Fruit fly (Drosophila melanogaster) whole organism, embryonic: ENCODE data around the gene CG10570.

Source experiments
- ATbp ChIP-seq: fragments of 200-800 bp; sonication (Bioruptor generic); optimal IDR thresholded peaks from 2 replicates; lab custom pipeline; 2017; ENCODE audit warnings: missing biosample characterization, mild to moderate bottlenecking, missing genetic modification characterization, missing genetic modification reagents
- Ada2b ChIP-seq: fragments of 200-800 bp; sonication (Bioruptor generic); IDR thresholded peaks from 2 replicates; pipeline ENCODE4 v1.3.6; 2022; ENCODE audit warnings: missing biosample characterization, missing genetic modification characterization
- Adf1 ChIP-seq: fragments of 200-800 bp; sonication (Bioruptor generic); IDR thresholded peaks from 2 replicates; pipeline ENCODE4 v1.3.6; 2022; ENCODE audit warnings: missing biosample characterization, missing genetic modification characterization
- B-H2 ChIP-seq: fragments of 200-800 bp; sonication (Bioruptor generic); optimal IDR thresholded peaks from 2 replicates; lab custom pipeline; 2018; ENCODE audit warnings: missing biosample characterization, mild to moderate bottlenecking, missing genetic modification characterization
- CG11247 ChIP-seq: fragments of 200-800 bp; sonication (Bioruptor generic); IDR thresholded peaks from 2 replicates; pipeline ENCODE4 v1.3.6; 2022; ENCODE audit warnings: missing biosample characterization, missing genetic modification characterization
- CG11504 ChIP-seq: fragments of 200-800 bp; sonication (Bioruptor generic); optimal IDR thresholded peaks from 3 replicates; lab custom pipeline; 2019; ENCODE audit warnings: missing biosample characterization, mild to moderate bottlenecking, missing genetic modification characterization, moderate library complexity
- CG12769 ChIP-seq: fragments of 200-800 bp; sonication (Bioruptor generic); optimal IDR thresholded peaks from 2 replicates; lab custom pipeline; 2019; ENCODE audit warnings: missing biosample characterization, mild to moderate bottlenecking, missing genetic modification characterization, moderate library complexity
- CG13287 ChIP-seq: fragments of 200-800 bp; sonication (Bioruptor generic); IDR thresholded peaks from 2 replicates; pipeline ENCODE4 v1.3.6; 2022; ENCODE audit warnings: missing biosample characterization, missing genetic modification characterization; ENCODE audit not compliant: partially characterized antibody
- CG14710 ChIP-seq: fragments of 200-800 bp; sonication (Bioruptor generic); optimal IDR thresholded peaks from 3 replicates; lab custom pipeline; 2019; ENCODE audit warnings: missing biosample characterization, mild to moderate bottlenecking, missing genetic modification characterization, moderate library complexity
- CG14860 ChIP-seq: fragments of 200-800 bp; sonication (Bioruptor generic); IDR thresholded peaks from 3 replicates; pipeline ENCODE4 v1.3.6; 2022; ENCODE audit warnings: missing biosample characterization, missing genetic modification characterization; ENCODE audit not compliant: partially characterized antibody
- CG15011 ChIP-seq: fragments of 200-800 bp; sonication (Bioruptor generic); optimal IDR thresholded peaks from 3 replicates; lab custom pipeline; 2018; ENCODE audit warnings: missing biosample characterization, mild to moderate bottlenecking, missing genetic modification characterization
- CG15514 ChIP-seq: fragments of 200-800 bp; sonication (Bioruptor generic); optimal IDR thresholded peaks from 3 replicates; lab custom pipeline; 2017; ENCODE audit warnings: missing biosample characterization, missing genetic modification characterization, mild to moderate bottlenecking, moderate library complexity, missing genetic modification reagents
- CG1602 ChIP-seq: fragments of 200-800 bp; sonication (Bioruptor generic); optimal IDR thresholded peaks from 3 replicates; lab custom pipeline; 2016; ENCODE audit warnings: missing biosample characterization, missing genetic modification characterization
- CG17328 ChIP-seq: fragments of 200-800 bp; sonication (Bioruptor generic); IDR thresholded peaks from 2 replicates; pipeline ENCODE4 v1.3.6; 2022; ENCODE audit warnings: missing biosample characterization, missing genetic modification characterization
- CG2202 ChIP-seq: fragments of 200-800 bp; sonication (Bioruptor generic); optimal IDR thresholded peaks from 2 replicates; lab custom pipeline; 2018; ENCODE audit warnings: missing biosample characterization, mild to moderate bottlenecking, missing genetic modification characterization
- CG4328 ChIP-seq: fragments of 200-800 bp; sonication (Bioruptor generic); optimal IDR thresholded peaks from 3 replicates; lab custom pipeline; 2017; ENCODE audit warnings: missing biosample characterization, missing genetic modification reagents, missing genetic modification characterization
- CG4820 ChIP-seq: fragments of 200-800 bp; sonication (Bioruptor generic); optimal IDR thresholded peaks from 3 replicates; lab custom pipeline; 2016; ENCODE audit warnings: missing biosample characterization, missing genetic modification characterization
- CG5953 ChIP-seq: fragments of 200-800 bp; sonication (Bioruptor generic); IDR thresholded peaks from 2 replicates; pipeline ENCODE4 v1.3.6; 2022; ENCODE audit warnings: missing biosample characterization, missing genetic modification characterization
- CG6254 ChIP-seq: fragments of 200-800 bp; sonication (Bioruptor generic); optimal IDR thresholded peaks from 3 replicates; lab custom pipeline; 2017; ENCODE audit warnings: mild to moderate bottlenecking, missing biosample characterization, missing genetic modification reagents, missing genetic modification characterization
- CG6791 ChIP-seq: fragments of 200-800 bp; sonication (Bioruptor generic); IDR thresholded peaks from 3 replicates; pipeline ENCODE4 v1.3.6; 2022; ENCODE audit warnings: missing biosample characterization, missing genetic modification characterization; ENCODE audit not compliant: partially characterized antibody
- CG7556 ChIP-seq: fragments of 200-800 bp; sonication (Bioruptor generic); optimal IDR thresholded peaks from 2 replicates; lab custom pipeline; 2017; ENCODE audit warnings: missing biosample characterization, mild to moderate bottlenecking, missing genetic modification characterization
- D19B ChIP-seq: fragments of 200-800 bp; sonication (Bioruptor generic); optimal IDR thresholded peaks from 2 replicates; lab custom pipeline; 2017; ENCODE audit warnings: missing biosample characterization, mild to moderate bottlenecking, missing genetic modification characterization
- Dp ChIP-seq: fragments of 200-800 bp; sonication (Bioruptor generic); optimal IDR thresholded peaks from 2 replicates; lab custom pipeline; 2018; ENCODE audit warnings: missing biosample characterization, mild to moderate bottlenecking, missing genetic modification characterization, moderate library complexity
- Fer2 ChIP-seq: fragments of 200-800 bp; sonication (Bioruptor generic); optimal IDR thresholded peaks from 2 replicates; lab custom pipeline; 2018; ENCODE audit warnings: missing biosample characterization, mild to moderate bottlenecking, missing genetic modification characterization, moderate library complexity
- HLH3B ChIP-seq: fragments of 200-800 bp; sonication (Bioruptor generic); IDR thresholded peaks from 2 replicates; pipeline ENCODE4 v1.3.6; 2022; ENCODE audit warnings: missing biosample characterization, missing genetic modification characterization
- Hr51 ChIP-seq, 2 experiments: fragments of 200-800 bp; sonication (Bioruptor generic); optimal IDR thresholded peaks; 2 replicates in 1 of 2; 3 replicates in 1 of 2; lab custom pipeline; 2016 to 2018; ENCODE audit warnings: missing biosample characterization in 2 of 2, missing genetic modification characterization in 2 of 2, mild to moderate bottlenecking in 1 of 2, moderate library complexity in 1 of 2
- Mad ChIP-seq: fragments of 200-800 bp; sonication (Bioruptor generic); optimal IDR thresholded peaks from 2 replicates; lab custom pipeline; 2016; ENCODE audit warnings: missing biosample characterization, missing genetic modification characterization
- NC2α ChIP-seq: fragments of 200-800 bp; sonication (Bioruptor generic); optimal IDR thresholded peaks from 2 replicates; lab custom pipeline; 2016; ENCODE audit warnings: missing biosample characterization, missing genetic modification characterization
- NC2β ChIP-seq: fragments of 200-800 bp; sonication (Bioruptor generic); optimal IDR thresholded peaks from 2 replicates; lab custom pipeline; 2016; ENCODE audit warnings: missing biosample characterization, missing genetic modification characterization
- Opbp ChIP-seq: fragments of 200-800 bp; sonication (Bioruptor generic); IDR thresholded peaks from 3 replicates; pipeline ENCODE4 v1.3.6; 2022; ENCODE audit warnings: missing biosample characterization, missing genetic modification characterization; ENCODE audit not compliant: partially characterized antibody
- Pdp1 ChIP-seq, 2 experiments: fragments of 200-800 bp; sonication (Bioruptor generic); optimal IDR thresholded peaks; 3 replicates each; lab custom pipeline; 2016; ENCODE audit warnings: missing biosample characterization in 2 of 2, missing genetic modification characterization in 2 of 2, mild to moderate bottlenecking in 1 of 2, moderate library complexity in 1 of 2
- YL-1 ChIP-seq: fragments of 200-800 bp; sonication (Bioruptor generic); optimal IDR thresholded peaks from 3 replicates; lab custom pipeline; 2017; ENCODE audit warnings: missing biosample characterization, mild to moderate bottlenecking, missing genetic modification characterization
- ase ChIP-seq: fragments of 200-800 bp; sonication (Bioruptor generic); IDR thresholded peaks from 3 replicates; pipeline ENCODE4 v1.3.6; 2022; ENCODE audit warnings: missing biosample characterization, missing genetic modification characterization
- chinmo ChIP-seq: fragments of 200-800 bp; sonication (Bioruptor generic); IDR thresholded peaks from 4 replicates; pipeline ENCODE4 v1.3.6; 2022; ENCODE audit warnings: missing biosample characterization, missing genetic modification characterization; ENCODE audit not compliant: partially characterized antibody
- dimm ChIP-seq: fragments of 200-800 bp; sonication (Bioruptor generic); IDR thresholded peaks from 2 replicates; pipeline ENCODE4 v1.3.6; 2022; ENCODE audit warnings: missing biosample characterization, missing genetic modification characterization
- disco-r ChIP-seq: fragments of 200-800 bp; sonication (Bioruptor generic); optimal IDR thresholded peaks from 2 replicates; lab custom pipeline; 2016; ENCODE audit warnings: missing biosample characterization, missing genetic modification characterization
- esg ChIP-seq: fragments of 200-800 bp; sonication (Bioruptor generic); conservative IDR thresholded peaks from 2 replicates; pipeline ENCODE4 v1.3.6; 2022; ENCODE audit warnings: missing biosample characterization, missing genetic modification characterization
- gem ChIP-seq: fragments of 200-800 bp; sonication (Bioruptor generic); optimal IDR thresholded peaks from 2 replicates; lab custom pipeline; 2019; ENCODE audit warnings: missing biosample characterization, mild to moderate bottlenecking, missing genetic modification characterization, moderate library complexity
- grau ChIP-seq: fragments of 200-800 bp; optimal IDR thresholded peaks from 3 replicates; lab custom pipeline; 2019; ENCODE audit warnings: missing biosample characterization, mild to moderate bottlenecking, missing genetic modification characterization, moderate library complexity
- hkb ChIP-seq, 2 experiments: fragments of 200-800 bp in 1 of 2; fragments of >200 bp in 1 of 2; sonication (Bioruptor generic) in 1 of 2; IDR thresholded peaks in 1 of 2; optimal IDR thresholded peaks in 1 of 2; 2 replicates each; pipeline versions ENCODE4 v1.3.6 to Lab custom; 2017 to 2022; ENCODE audit warnings: missing biosample characterization in 1 of 2, missing genetic modification characterization in 1 of 2
- insv ChIP-seq, 2 experiments: fragments of 200-800 bp; sonication (Bioruptor generic); optimal IDR thresholded peaks; 3 replicates each; lab custom pipeline; 2016 to 2018; ENCODE audit warnings: missing biosample characterization in 2 of 2, missing genetic modification characterization in 2 of 2
- kni ChIP-seq: fragments of 200-800 bp; sonication (Bioruptor generic); optimal IDR thresholded peaks from 3 replicates; lab custom pipeline; 2017; ENCODE audit warnings: mild to moderate bottlenecking, missing biosample characterization, missing genetic modification reagents, missing genetic modification characterization
- lmd ChIP-seq: fragments of 200-800 bp; sonication (Bioruptor generic); IDR thresholded peaks from 2 replicates; pipeline ENCODE4 v1.3.6; 2022; ENCODE audit warnings: missing biosample characterization, missing genetic modification characterization
- luna ChIP-seq: fragments of 200-800 bp; sonication (Bioruptor generic); optimal IDR thresholded peaks from 2 replicates; lab custom pipeline; 2016; ENCODE audit warnings: missing biosample characterization, missing genetic modification characterization
- nom ChIP-seq: fragments of 200-800 bp; sonication (Bioruptor generic); optimal IDR thresholded peaks from 2 replicates; lab custom pipeline; 2017; ENCODE audit warnings: missing biosample characterization, missing genetic modification characterization, mild to moderate bottlenecking, moderate library complexity, missing genetic modification reagents
- pros ChIP-seq: fragments of 200-800 bp; sonication (Bioruptor generic); optimal IDR thresholded peaks from 3 replicates; lab custom pipeline; 2019; ENCODE audit warnings: missing biosample characterization, mild to moderate bottlenecking, missing genetic modification characterization, moderate library complexity
- sens ChIP-seq: fragments of 200-800 bp; sonication (Bioruptor generic); peaks from one replicate; lab custom pipeline; 2016; ENCODE audit warnings: missing biosample characterization, missing genetic modification characterization
- vvl ChIP-seq: fragments of 200-800 bp; sonication (Bioruptor generic); IDR thresholded peaks from 2 replicates; pipeline ENCODE4 v1.3.6; 2022; ENCODE audit warnings: missing biosample characterization, missing genetic modification characterization
- yki ChIP-seq: fragments of >200 bp; optimal IDR thresholded peaks from 3 replicates; lab custom pipeline; 2018

CG10570 gene

DNA sequence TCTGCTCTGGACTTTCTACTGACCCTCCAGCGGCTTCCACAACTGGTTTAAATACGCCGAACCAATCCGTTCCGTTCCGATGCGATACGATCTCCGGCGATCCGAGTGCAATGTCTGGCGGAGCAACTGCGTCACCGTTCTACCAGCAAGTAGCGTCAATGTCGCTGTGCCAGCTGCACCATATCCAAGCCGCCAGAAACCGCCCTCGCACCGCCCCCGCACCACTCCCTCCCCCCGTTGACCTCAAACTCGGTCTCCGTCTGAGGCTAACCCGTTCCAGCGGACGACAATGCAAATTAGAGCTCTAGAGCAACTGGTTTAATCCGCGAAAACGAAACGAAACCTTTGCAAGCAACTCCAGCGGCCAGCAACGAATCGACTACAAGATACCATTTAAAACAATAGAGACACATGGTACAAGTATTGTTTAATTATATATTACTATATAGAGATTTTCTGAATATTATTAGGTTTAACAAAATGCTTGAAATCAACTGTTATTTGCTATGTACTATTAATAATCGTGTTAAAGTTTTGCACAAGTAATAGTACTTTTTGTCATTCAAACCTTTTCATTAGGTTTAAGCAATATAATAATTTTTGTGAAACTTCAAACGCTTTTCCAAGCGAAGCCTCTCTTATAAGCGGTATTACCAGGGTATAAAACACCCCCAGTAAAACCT lies at the start of gene CG10570, which contains the start of gene CG42502 (continued):
- TF ChIP-seq insv (GFP tag; optimal IDR thresholded peaks at IDR 0.05; lab: Kevin White, UChicago) (no peak), Mad (GFP tag; lab: Kevin White, UChicago) (no peak), chinmo (GFP tag; lab: Robert Waterston, UW) (peak; percentile 70; the same call in 1 of the 4 replicates), CG1602 (GFP tag; lab: Kevin White, UChicago) (no peak), Pdp1 (GFP tag; optimal IDR thresholded peaks at IDR 0.05; lab: Kevin White, UChicago) (no peak), pros (GFP tag; lab: Kevin White, UChicago) (no peak), CG6791 (no peak), Opbp (GFP tag; lab: Robert Waterston, UW) (no peak), hkb (optimal IDR thresholded peaks at IDR 0.05; lab: Kevin White, UChicago) (no peak), hkb (GFP tag; IDR thresholded peaks at IDR 0.05; lab: Robert Waterston, UW) (no peak), CG4820 (GFP tag; lab: Kevin White, UChicago) (no peak), yki (lab: Kevin White, UChicago) (no peak), CG17328 (GFP tag; lab: Robert Waterston, UW) (no peak), nom (GFP tag; lab: Kevin White, UChicago) (no peak), Fer2 (tag; lab: Kevin White, UChicago) (no peak), CG6254 (GFP tag; lab: Kevin White, UChicago) (no peak), CG11504 (tag; lab: Kevin White, UChicago) (peak; percentile 14), ase (no peak), CG14710 (tag; lab: Kevin White, UChicago) (no peak), CG13287 (GFP tag; lab: Robert Waterston, UW) (no peak), NC2α (GFP tag; lab: Kevin White, UChicago) (no peak), CG4328 (no peak), CG14860 (GFP tag; lab: Robert Waterston, UW) (0 out of 3 replicates have a peak, but pooled peaks have one; percentile 40), dimm (GFP tag; lab: Robert Waterston, UW) (no peak), kni (GFP tag; lab: Kevin White, UChicago) (no peak), CG15514 (GFP tag; lab: Kevin White, UChicago) (no peak), Ada2b (GFP tag; lab: Robert Waterston, UW) (no peak), gem (tag; lab: Kevin White, UChicago) (peak; percentile 32), luna (no peak), grau (tag; lab: Kevin White, UChicago) (peak; percentile 21), disco-r (GFP tag; lab: Kevin White, UChicago) (no peak), B-H2 (no peak), sens (peak; percentile 41), HLH3B (no peak), CG12769 (tag; lab: Kevin White, UChicago) (peak; percentile 20), vvl (GFP tag; lab: Robert Waterston, UW) (peak; percentile 55), YL-1 (no peak), esg (GFP tag; lab: Robert Waterston, UW) (no peak), CG5953 (GFP tag; lab: Robert Waterston, UW) (no peak), NC2β (GFP tag; lab: Kevin White, UChicago) (no peak), D19B (peak; percentile 71), Hr51 (GFP tag; optimal IDR thresholded peaks at IDR 0.05; lab: Kevin White, UChicago) (peak in 1 of 2 experiments; percentile 11), Adf1 (GFP tag; lab: Robert Waterston, UW) (no peak), CG7556 (GFP tag; lab: Kevin White, UChicago) (no peak), CG15011 (GFP tag; lab: Kevin White, UChicago) (no peak), Dp (GFP tag; lab: Kevin White, UChicago) (no peak), ATbp (GFP tag; lab: Kevin White, UChicago) (no peak), CG2202 (tag; lab: Kevin White, UChicago) (no peak), CG11247 (GFP tag; lab: Robert Waterston, UW) (no peak), lmd (GFP tag; lab: Robert Waterston, UW) (no peak)
